Worm (Caenorhabditis elegans) whole organism, L1 larva: ENCODE data around the gene gck-4.

Experiments
- C16A3.4 ChIP-seq: fragments of 150-350 bp; optimal IDR thresholded peaks from 2 replicates; lab custom pipeline; 2014; ENCODE audit warnings: missing biosample characterization, missing genetic modification characterization
- aly-2 ChIP-seq: fragments of 150-350 bp; optimal IDR thresholded peaks from 2 replicates; lab custom pipeline; 2014; ENCODE audit warnings: missing biosample characterization, missing genetic modification characterization
- ama-1 ChIP-seq: fragments of 150-350 bp; optimal IDR thresholded peaks from 2 replicates; lab custom pipeline; 2014
- blmp-1 ChIP-seq: fragments of 150-350 bp; optimal IDR thresholded peaks from 2 replicates; lab custom pipeline; 2014; ENCODE audit warnings: missing biosample characterization, missing genetic modification characterization
- ceh-8 ChIP-seq: fragments of 200-800 bp; sonication (Bioruptor generic); optimal IDR thresholded peaks from 2 replicates; lab custom pipeline; 2018; ENCODE audit warnings: mild to moderate bottlenecking, missing genetic modification characterization, moderate library complexity, missing compliant biosample characterization
- ceh-82 ChIP-seq, 3 experiments: fragments of 150-350 bp in 1 of 3; sonication (generic microtip) in 2 of 3; optimal IDR thresholded peaks; 2 replicates each; lab custom pipeline; 2014 to 2017; ENCODE audit warnings: missing biosample characterization in 3 of 3, missing genetic modification characterization in 3 of 3
- ceh-88 ChIP-seq: fragments of 200-800 bp; sonication (Bioruptor generic); IDR thresholded peaks from 2 replicates; pipeline ENCODE4 v1.3.6; 2022; ENCODE audit warnings: missing genetic modification characterization, missing compliant biosample characterization
- ceh-90 ChIP-seq: sonication (generic microtip); optimal IDR thresholded peaks from 2 replicates; lab custom pipeline; 2016; ENCODE audit warnings: missing genetic modification characterization, missing compliant biosample characterization
- dsc-1 ChIP-seq: sonication (generic microtip); optimal IDR thresholded peaks from 2 replicates; lab custom pipeline; 2016; ENCODE audit warnings: mild to moderate bottlenecking, missing genetic modification characterization, missing compliant biosample characterization
- fkh-10 ChIP-seq: sonication (generic microtip); optimal IDR thresholded peaks from 2 replicates; lab custom pipeline; 2017; ENCODE audit warnings: missing biosample characterization, missing genetic modification reagents, missing genetic modification characterization
- fkh-4 ChIP-seq: sonication (generic microtip); optimal IDR thresholded peaks from 2 replicates; lab custom pipeline; 2016; ENCODE audit warnings: missing compliant biosample characterization, missing genetic modification characterization, borderline replicate concordance
- fkh-8 ChIP-seq: sonication (generic microtip); optimal IDR thresholded peaks from 2 replicates; lab custom pipeline; 2016; ENCODE audit warnings: mild to moderate bottlenecking, missing genetic modification characterization, missing compliant biosample characterization
- fos-1 ChIP-seq: fragments of 150-350 bp; optimal IDR thresholded peaks from 2 replicates; lab custom pipeline; 2014; ENCODE audit warnings: missing biosample characterization, missing genetic modification characterization
- hlh-4 ChIP-seq: sonication (generic microtip); optimal IDR thresholded peaks from 2 replicates; lab custom pipeline; 2016; ENCODE audit warnings: mild to moderate bottlenecking, missing genetic modification characterization, missing compliant biosample characterization
- isw-1 ChIP-seq: fragments of 200-800 bp; sonication (Bioruptor generic); IDR thresholded peaks from 2 replicates; pipeline ENCODE4 v1.3.6; 2022; ENCODE audit warnings: missing genetic modification characterization, missing compliant biosample characterization
- lin-14 ChIP-seq: fragments of 200-800 bp; sonication (Bioruptor generic); optimal IDR thresholded peaks from 2 replicates; lab custom pipeline; 2018; ENCODE audit warnings: mild to moderate bottlenecking, missing genetic modification characterization, moderate library complexity, missing compliant biosample characterization
- lin-15B ChIP-seq: fragments of 150-350 bp; sonication (generic microtip); optimal IDR thresholded peaks from 3 replicates; lab custom pipeline; 2014; ENCODE audit warnings: missing biosample characterization, missing genetic modification characterization
- lsy-2 ChIP-seq, 2 experiments: fragments of 150-350 bp; optimal IDR thresholded peaks; 2 replicates each; lab custom pipeline; 2014; ENCODE audit warnings: missing biosample characterization in 2 of 2, missing genetic modification characterization in 2 of 2
- mdl-1 ChIP-seq, 2 experiments: fragments of 150-350 bp; optimal IDR thresholded peaks; 2 replicates each; lab custom pipeline; 2014 to 2017; ENCODE audit warnings: missing biosample characterization in 2 of 2, missing genetic modification characterization in 2 of 2, inconsistent platforms in 1 of 2
- nhr-11 ChIP-seq: fragments of 150-350 bp; optimal IDR thresholded peaks from 2 replicates; lab custom pipeline; 2014; ENCODE audit warnings: missing biosample characterization, missing genetic modification characterization
- nhr-12 ChIP-seq: sonication (generic microtip); optimal IDR thresholded peaks from 2 replicates; lab custom pipeline; 2017; ENCODE audit warnings: missing biosample characterization, missing genetic modification characterization
- nhr-20 ChIP-seq: sonication (generic microtip); optimal IDR thresholded peaks from 2 replicates; lab custom pipeline; 2016; ENCODE audit warnings: mild to moderate bottlenecking, missing genetic modification characterization, missing compliant biosample characterization
- nhr-28 ChIP-seq: fragments of 150-350 bp; optimal IDR thresholded peaks from 2 replicates; lab custom pipeline; 2014; ENCODE audit warnings: missing biosample characterization, missing genetic modification characterization
- nhr-71 ChIP-seq: sonication (generic microtip); optimal IDR thresholded peaks from 2 replicates; lab custom pipeline; 2016; ENCODE audit warnings: mild to moderate bottlenecking, missing genetic modification characterization, moderate library complexity, missing compliant biosample characterization
- nhr-85 ChIP-seq: sonication (generic microtip); peaks from one replicate; lab custom pipeline; 2016; ENCODE audit warnings: missing genetic modification characterization, inconsistent platforms, missing compliant biosample characterization
- pag-3 ChIP-seq: sonication (generic microtip); optimal IDR thresholded peaks from 2 replicates; lab custom pipeline; 2017; ENCODE audit warnings: missing genetic modification characterization, mild to moderate bottlenecking, missing compliant biosample characterization, antibody characterized with exemption, borderline replicate concordance; ENCODE audit not compliant: insufficient read depth
- pax-3 ChIP-seq: fragments of 200-800 bp; sonication (Bioruptor generic); optimal IDR thresholded peaks from 2 replicates; lab custom pipeline; 2018; ENCODE audit warnings: mild to moderate bottlenecking, missing genetic modification characterization, moderate library complexity, missing compliant biosample characterization
- rnt-1 ChIP-seq: sonication (generic microtip); optimal IDR thresholded peaks from 2 replicates; lab custom pipeline; 2016; ENCODE audit warnings: mild to moderate bottlenecking, missing genetic modification characterization, moderate library complexity, missing compliant biosample characterization
- skn-1 ChIP-seq: fragments of 150-350 bp; optimal IDR thresholded peaks from 2 replicates; lab custom pipeline; 2014; ENCODE audit warnings: missing biosample characterization, missing genetic modification characterization
- snpc-4 ChIP-seq: fragments of 150-350 bp; optimal IDR thresholded peaks from 2 replicates; lab custom pipeline; 2014; ENCODE audit warnings: missing biosample characterization, missing genetic modification characterization
- snu-23 ChIP-seq: sonication (generic microtip); optimal IDR thresholded peaks from 2 replicates; lab custom pipeline; 2016; ENCODE audit warnings: missing genetic modification characterization, missing compliant biosample characterization
- sup-37 ChIP-seq: fragments of 200-800 bp; sonication (Bioruptor generic); optimal IDR thresholded peaks from 2 replicates; lab custom pipeline; 2018; ENCODE audit warnings: mild to moderate bottlenecking, missing genetic modification characterization, missing compliant biosample characterization
- tlp-1 ChIP-seq: fragments of 150-350 bp; optimal IDR thresholded peaks from 2 replicates; lab custom pipeline; 2014; ENCODE audit warnings: missing biosample characterization, missing genetic modification characterization
- unc-30 ChIP-seq: sonication (generic microtip); optimal IDR thresholded peaks from 2 replicates; lab custom pipeline; 2017; ENCODE audit warnings: missing biosample characterization, missing genetic modification characterization
- vab-15 ChIP-seq: sonication (generic microtip); optimal IDR thresholded peaks from 2 replicates; lab custom pipeline; 2017; ENCODE audit warnings: missing genotype, mild to moderate bottlenecking, missing genetic modification characterization, missing compliant biosample characterization
- ztf-4 ChIP-seq: fragments of 150-350 bp; optimal IDR thresholded peaks from 2 replicates; lab custom pipeline; 2014; ENCODE audit warnings: missing biosample characterization, missing genetic modification characterization

Gene gck-4

ce11 chrX:13706607-13707006 is 29.6 kb downstream of the gck-4 start, which contains the start of gene K02D3.1:
Gene K02D3.1, plus strand, starts transcription at chrX:13706907.
- no peak for TF ChIP-seq tlp-1 (tag; lab: Kevin White, UChicago)
- no peak for TF ChIP-seq blmp-1 (tag; lab: Kevin White, UChicago)
- no peak for TF ChIP-seq unc-30
- TF ChIP-seq isw-1: no peak
- TF ChIP-seq vab-15: no peak
- TF ChIP-seq ama-1: no peak
- no peak for TF ChIP-seq fkh-4 (tag; lab: Kevin White, UChicago)
- TF ChIP-seq pax-3 (tag; lab: Kevin White, UChicago): no peak
- TF ChIP-seq fkh-10 (GFP tag; lab: Kevin White, UChicago): no peak
- no peak for TF ChIP-seq nhr-12 (tag; lab: Kevin White, UChicago)
- TF ChIP-seq lsy-2 (tag; optimal IDR thresholded peaks at IDR 0.05; lab: Kevin White, UChicago): no peak
- no peak for TF ChIP-seq aly-2 (tag; lab: Kevin White, UChicago)
- no peak for TF ChIP-seq fkh-8 (tag; lab: Kevin White, UChicago)
- TF ChIP-seq C16A3.4 (tag; lab: Kevin White, UChicago): no peak
- TF ChIP-seq hlh-4 (tag; lab: Kevin White, UChicago): no peak

ce11 chrX:13709060-13709459 is 32.1 kb downstream of the gck-4 start:
- TF ChIP-seq vab-15 (no peak), sup-37 (GFP tag; lab: Kevin White, UChicago) (no peak), ceh-82 (tag; optimal IDR thresholded peaks at IDR 0.05; lab: Kevin White, UChicago) (no peak), snpc-4 (tag; lab: Kevin White, UChicago) (peak; percentile 45), ceh-8 (GFP tag; lab: Kevin White, UChicago) (no peak)

DNA sequence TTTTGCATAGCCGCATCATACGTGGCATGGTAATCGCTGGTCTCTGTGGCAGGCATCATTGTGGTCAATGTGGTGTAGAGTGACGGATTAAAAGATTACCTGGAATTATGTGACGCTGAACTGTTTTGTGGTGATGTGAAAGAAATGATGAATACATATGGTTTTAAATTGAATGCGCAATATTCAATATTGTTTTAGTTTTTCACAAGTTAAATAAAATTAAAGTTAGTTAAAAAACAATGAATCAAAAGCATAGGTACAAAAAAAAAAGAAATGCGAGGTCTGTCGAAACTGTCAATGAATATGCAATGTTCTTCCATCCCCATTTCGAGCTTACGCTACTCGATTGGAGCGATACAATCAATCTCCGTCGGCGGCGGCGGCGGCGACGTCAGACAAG is 34.9 kb downstream of the gck-4 start, which contains the start of gene K02D3.2:
Gene K02D3.2, minus strand, starts transcription at position 101 of the 400 bp plus-strand sequence.
- peak; percentile 29 for TF ChIP-seq snu-23 (GFP tag; lab: Kevin White, UChicago)
- TF ChIP-seq nhr-11 (tag; lab: Kevin White, UChicago): no peak
- TF ChIP-seq, all 84 proteins: peak for 1

ce11 chrX:13712992-13713391 is 36.0 kb downstream of the gck-4 start:
- TF ChIP-seq ceh-90 (no peak), lin-15B (tag; lab: Kevin White, UChicago) (no peak), nhr-71 (tag; lab: Kevin White, UChicago) (peak; percentile 45), nhr-28 (no peak), dsc-1 (tag; lab: Kevin White, UChicago) (peak; percentile 16), fkh-8 (tag; lab: Kevin White, UChicago) (peak; percentile 61), nhr-20 (tag; lab: Kevin White, UChicago) (no peak), pax-3 (tag; lab: Kevin White, UChicago) (peak; percentile 3), fos-1 (tag; lab: Kevin White, UChicago) (no peak), ceh-8 (GFP tag; lab: Kevin White, UChicago) (peak; percentile 29), pag-3 (tag; lab: Kevin White, UChicago) (no peak), snpc-4 (tag; lab: Kevin White, UChicago) (no peak), lin-14 (peak; percentile 36), rnt-1 (tag; lab: Kevin White, UChicago) (peak; percentile 26), ceh-88 (GFP tag; lab: Robert Waterston, UW) (no peak), ceh-82 (tag; optimal IDR thresholded peaks at IDR 0.05; lab: Kevin White, UChicago) (no peak), skn-1 (tag; lab: Kevin White, UChicago) (no peak)

DNA sequence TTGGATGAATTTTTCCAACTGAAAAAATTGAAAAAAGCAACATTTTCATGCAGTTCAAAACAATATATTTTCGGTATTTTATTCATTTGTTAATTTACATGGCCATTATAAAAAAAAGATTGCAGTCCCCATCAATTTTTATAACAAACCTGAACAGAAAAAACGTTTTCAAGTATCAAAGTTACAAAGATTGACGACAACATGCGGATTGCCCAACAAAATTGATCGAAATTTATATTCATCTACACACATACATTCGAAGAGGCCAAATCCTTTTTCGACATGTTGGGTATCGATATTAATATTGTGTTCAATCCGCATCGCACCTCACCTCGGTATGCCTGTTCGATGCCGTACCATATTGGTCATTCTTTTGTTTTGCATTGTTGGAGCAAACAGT is 36.9 kb downstream of the gck-4 start, which contains the start of gene K11E4.1:
Gene K11E4.1, plus strand, starts transcription at position 301 of the 400 bp plus-strand sequence.
- TF ChIP-seq sup-37 (GFP tag; lab: Kevin White, UChicago) (no peak), ztf-4 (tag; lab: Kevin White, UChicago) (no peak), mdl-1 (tag; optimal IDR thresholded peaks at IDR 0.05; lab: Kevin White, UChicago) (no peak), nhr-85 (tag; lab: Kevin White, UChicago) (peak; percentile 45), fos-1 (tag; lab: Kevin White, UChicago) (no peak)
- TF ChIP-seq, all 84 proteins: peak for 1
